Fruit fly (Drosophila melanogaster) whole organism, pupa: Measurements from ENCODE around the gene CG9922.

ENCODE experiments used
- CG10348 ChIP-seq: fragments of 200-800 bp; sonication (Bioruptor generic); IDR thresholded peaks from 2 replicates; pipeline ENCODE4 v1.3.6; 2022; ENCODE audit warnings: missing biosample characterization, missing genetic modification characterization
- CG12605 ChIP-seq: fragments of 200-800 bp; sonication (Bioruptor generic); IDR thresholded peaks from 2 replicates; pipeline ENCODE4 v1.3.6; 2022; ENCODE audit warnings: missing biosample characterization, missing genetic modification characterization
- CG13204 ChIP-seq: fragments of 200-800 bp; sonication (Bioruptor generic); optimal IDR thresholded peaks from 2 replicates; lab custom pipeline; 2018; ENCODE audit warnings: missing biosample characterization, mild to moderate bottlenecking, missing genetic modification characterization, moderate library complexity
- CG14655 ChIP-seq: fragments of 200-800 bp; sonication (Bioruptor generic); optimal IDR thresholded peaks from 3 replicates; lab custom pipeline; 2017; ENCODE audit warnings: mild to moderate bottlenecking, missing biosample characterization, missing genetic modification reagents, missing genetic modification characterization
- CG15710 ChIP-seq: fragments of 200-800 bp; sonication (Bioruptor generic); optimal IDR thresholded peaks from 2 replicates; lab custom pipeline; 2018; ENCODE audit warnings: missing biosample characterization, mild to moderate bottlenecking, missing genetic modification characterization, moderate library complexity
- CG17806 ChIP-seq: fragments of 200-800 bp; sonication (Bioruptor generic); optimal IDR thresholded peaks from 2 replicates; lab custom pipeline; 2018; ENCODE audit warnings: missing biosample characterization, mild to moderate bottlenecking, missing genetic modification characterization, moderate library complexity
- CG32121 ChIP-seq: fragments of 200-800 bp; sonication (Bioruptor generic); IDR thresholded peaks from 2 replicates; pipeline ENCODE4 v1.3.6; 2022; ENCODE audit warnings: missing biosample characterization, missing genetic modification characterization
- CG34367 ChIP-seq: fragments of 200-800 bp; sonication (Bioruptor generic); optimal IDR thresholded peaks from 2 replicates; lab custom pipeline; 2018; ENCODE audit warnings: missing biosample characterization, mild to moderate bottlenecking, missing genetic modification characterization
- CG4496 ChIP-seq: fragments of 200-800 bp; sonication (Bioruptor generic); IDR thresholded peaks from 3 replicates; pipeline ENCODE4 v1.3.6; 2022; ENCODE audit warnings: missing biosample characterization, missing genetic modification characterization
- CG8159 ChIP-seq: fragments of 200-800 bp; sonication (Bioruptor generic); optimal IDR thresholded peaks from 3 replicates; lab custom pipeline; 2018; ENCODE audit warnings: missing biosample characterization, mild to moderate bottlenecking, missing genetic modification characterization, moderate library complexity
- CG8301 ChIP-seq: fragments of 200-800 bp; sonication (Bioruptor generic); optimal IDR thresholded peaks from 2 replicates; lab custom pipeline; 2018; ENCODE audit warnings: missing biosample characterization, mild to moderate bottlenecking, missing genetic modification characterization
- CG9948 ChIP-seq: fragments of 200-800 bp; sonication (Bioruptor generic); optimal IDR thresholded peaks from 2 replicates; lab custom pipeline; 2018; ENCODE audit warnings: missing biosample characterization, mild to moderate bottlenecking, missing genetic modification characterization, moderate library complexity
- D1 ChIP-seq: fragments of 200-800 bp; sonication (Bioruptor generic); optimal IDR thresholded peaks from 2 replicates; lab custom pipeline; 2018; ENCODE audit warnings: missing biosample characterization, mild to moderate bottlenecking, missing genetic modification characterization, moderate library complexity
- EcR ChIP-seq: fragments of 200-800 bp; sonication (Bioruptor generic); optimal IDR thresholded peaks from 3 replicates; lab custom pipeline; 2019; ENCODE audit warnings: missing biosample characterization, missing genetic modification characterization, mild to moderate bottlenecking, moderate library complexity, missing genetic modification reagents
- Ets98B ChIP-seq: fragments of 200-800 bp; sonication (Bioruptor generic); IDR thresholded peaks from 2 replicates; pipeline ENCODE4 v1.3.6; 2022; ENCODE audit warnings: missing biosample characterization, missing genetic modification characterization
- Pif1A ChIP-seq: fragments of 200-800 bp; sonication (Bioruptor generic); optimal IDR thresholded peaks from 3 replicates; lab custom pipeline; 2016; ENCODE audit warnings: missing biosample characterization, missing genetic modification characterization
- Pif1B ChIP-seq: fragments of 200-800 bp; sonication (Bioruptor generic); optimal IDR thresholded peaks from 3 replicates; lab custom pipeline; 2016; ENCODE audit warnings: missing biosample characterization, missing genetic modification characterization
- Snoo ChIP-seq: fragments of 200-800 bp; sonication (Bioruptor generic); optimal IDR thresholded peaks from 3 replicates; lab custom pipeline; 2017; ENCODE audit warnings: missing biosample characterization, mild to moderate bottlenecking, missing genetic modification characterization, inconsistent platforms
- fd96Ca ChIP-seq: fragments of 200-800 bp; sonication (Bioruptor generic); IDR thresholded peaks from 3 replicates; pipeline ENCODE4 v1.3.6; 2022; ENCODE audit warnings: missing biosample characterization, missing genetic modification characterization
- gl ChIP-seq: fragments of 200-800 bp; sonication (Bioruptor generic); optimal IDR thresholded peaks from 2 replicates; lab custom pipeline; 2018; ENCODE audit warnings: missing biosample characterization, mild to moderate bottlenecking, missing genetic modification characterization
- rn ChIP-seq: fragments of 200-800 bp; sonication (Bioruptor generic); IDR thresholded peaks from 2 replicates; pipeline ENCODE4 v1.3.6; 2022; ENCODE audit warnings: missing biosample characterization, missing genetic modification characterization

CG9922 gene

DNA sequence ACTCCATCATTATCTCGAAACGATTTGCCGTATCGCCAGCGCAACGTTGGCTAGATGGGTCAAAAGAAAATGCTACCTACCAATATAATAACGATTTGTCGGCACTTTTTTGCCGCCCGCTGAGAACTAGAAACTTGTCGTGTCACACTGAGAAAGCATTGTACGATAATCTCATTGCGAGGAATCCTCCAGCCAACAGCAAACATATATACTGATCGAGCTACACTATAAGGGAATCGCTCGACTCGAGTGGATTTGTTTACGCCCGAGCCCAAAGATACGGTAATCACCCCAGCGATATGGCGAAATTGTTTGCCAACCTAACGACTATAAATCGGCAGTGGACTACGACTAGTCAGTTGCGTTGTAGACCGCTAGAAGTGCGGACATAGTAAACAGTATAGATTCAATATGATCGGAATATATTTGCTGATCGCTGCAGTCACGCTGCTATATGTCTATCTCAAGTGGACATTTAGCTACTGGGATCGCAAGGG lies 7.3 kb downstream of the CG9922 start, which contains the start of gene Cyp6d5:
Gene Cyp6d5 (plus strand): TSS at position 356 of the 497 bp plus-strand sequence.
- TF ChIP-seq CG32121 (GFP tag; lab: Robert Waterston, UW) (no peak), Pif1A (GFP tag; lab: Kevin White, UChicago) (no peak), CG9948 (no peak), CG4496 (GFP tag; lab: Robert Waterston, UW) (no peak), fd96Ca (GFP tag; lab: Robert Waterston, UW) (no peak), Snoo (tag; lab: Kevin White, UChicago) (no peak), rn (no peak), CG15710 (tag; lab: Kevin White, UChicago) (no peak), CG12605 (GFP tag; lab: Robert Waterston, UW) (no peak), CG10348 (GFP tag; lab: Robert Waterston, UW) (no peak), Ets98B (GFP tag; lab: Robert Waterston, UW) (no peak), CG13204 (GFP tag; lab: Kevin White, UChicago) (no peak), CG34367 (tag; lab: Kevin White, UChicago) (no peak), CG14655 (GFP tag; lab: Kevin White, UChicago) (no peak)

- TF ChIP-seq CG8159 (tag; lab: Kevin White, UChicago) (no peak), CG12605 (GFP tag; lab: Robert Waterston, UW) (no peak), Pif1A (GFP tag; lab: Kevin White, UChicago) (no peak), CG15710 (tag; lab: Kevin White, UChicago) (no peak), Pif1B (no peak), rn (no peak), D1 (tag; lab: Kevin White, UChicago) (no peak), CG9948 (no peak), CG8301 (tag; lab: Kevin White, UChicago) (no peak)
These were observed 8.0 kb downstream of the CG9922 start for dm6 chr3R:14028158-14028557.

DNA sequence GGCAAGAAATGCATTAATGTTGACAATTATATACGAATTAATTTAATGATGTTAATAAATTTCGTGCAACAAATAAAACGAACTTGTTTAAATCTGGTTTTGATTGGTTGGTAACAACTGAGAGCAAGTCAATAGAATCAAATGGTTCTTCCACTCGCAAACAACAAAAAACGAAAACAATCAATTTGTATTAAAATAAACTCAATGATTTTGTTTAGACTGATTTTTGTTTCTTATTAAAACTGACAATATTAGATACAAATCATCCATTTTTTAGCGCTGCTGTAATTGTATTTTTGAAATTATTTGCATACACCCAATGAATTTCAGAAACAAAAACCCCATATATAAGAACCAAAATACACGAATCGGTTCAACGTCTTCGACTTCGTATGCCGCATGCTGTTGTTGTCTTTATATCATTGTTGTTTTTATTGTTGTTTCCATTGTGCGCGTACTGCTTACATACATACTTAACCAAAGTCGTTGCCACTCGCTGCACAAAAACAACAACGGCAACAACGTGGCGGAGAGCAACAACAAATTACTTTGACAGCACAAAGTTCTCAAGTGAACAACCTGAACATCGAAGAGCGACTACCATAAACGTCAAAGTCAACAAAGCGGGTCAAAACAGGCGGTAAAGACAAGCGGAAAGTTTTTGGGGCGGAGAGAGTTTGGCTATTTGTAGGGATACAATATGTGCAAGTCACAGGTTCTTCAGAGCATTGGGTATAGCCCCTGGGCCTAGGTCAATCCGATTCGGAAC lies 9.1 kb downstream of the CG9922 start:
- TF ChIP-seq EcR (GFP tag; lab: Kevin White, UChicago), result peak; percentile 81
- no peak for TF ChIP-seq CG10348 (GFP tag; lab: Robert Waterston, UW)
- no peak for TF ChIP-seq CG8159 (tag; lab: Kevin White, UChicago)

- no peak for TF ChIP-seq CG14655 (GFP tag; lab: Kevin White, UChicago)
- TF ChIP-seq EcR (GFP tag; lab: Kevin White, UChicago), result peak; percentile 18
These were observed 9.8 kb downstream of the CG9922 start for dm6 chr3R:14026212-14026952.

DNA sequence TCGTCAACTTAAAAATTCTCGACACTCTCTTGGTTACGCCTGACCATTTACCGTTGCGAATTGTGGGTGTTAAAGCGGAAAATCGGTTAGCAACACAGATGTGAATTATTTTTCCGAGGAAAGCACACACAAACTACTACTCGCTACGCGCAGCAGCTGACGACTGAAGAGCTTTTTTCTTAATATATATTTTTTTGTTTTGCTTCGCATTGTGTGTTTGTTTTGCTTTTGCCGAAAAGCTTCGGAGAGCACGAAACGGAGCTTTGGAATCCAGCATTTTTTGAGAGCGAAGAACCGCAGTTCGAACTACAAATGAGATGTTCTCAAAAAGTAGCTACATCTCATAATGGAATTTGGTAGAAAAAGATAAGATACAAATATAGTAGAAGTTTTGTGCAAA lies 10.4 kb downstream of the CG9922 start:
- TF ChIP-seq CG8301 (tag; lab: Kevin White, UChicago) (peak; percentile 33), CG34367 (tag; lab: Kevin White, UChicago) (peak; percentile 65), CG12605 (GFP tag; lab: Robert Waterston, UW) (peak; percentile 94), fd96Ca (GFP tag; lab: Robert Waterston, UW) (no peak; the same call in 2 of the 3 replicates), CG32121 (GFP tag; lab: Robert Waterston, UW) (peak; percentile 69), Snoo (tag; lab: Kevin White, UChicago) (peak; percentile 20), Pif1A (GFP tag; lab: Kevin White, UChicago) (peak; percentile 67), Pif1B (peak; percentile 73), EcR (GFP tag; lab: Kevin White, UChicago) (no peak), CG17806 (tag; lab: Kevin White, UChicago) (peak; percentile 47), CG4496 (GFP tag; lab: Robert Waterston, UW) (peak; percentile 84), CG14655 (GFP tag; lab: Kevin White, UChicago) (peak; percentile 59), CG15710 (tag; lab: Kevin White, UChicago) (peak; percentile 55), D1 (tag; lab: Kevin White, UChicago) (no peak), CG13204 (GFP tag; lab: Kevin White, UChicago) (peak; percentile 73), Ets98B (GFP tag; lab: Robert Waterston, UW) (peak; percentile 86), gl (tag; lab: Kevin White, UChicago) (peak; percentile 85), rn (no peak), CG8159 (tag; lab: Kevin White, UChicago) (peak; percentile 36), CG10348 (GFP tag; lab: Robert Waterston, UW) (no peak)

DNA sequence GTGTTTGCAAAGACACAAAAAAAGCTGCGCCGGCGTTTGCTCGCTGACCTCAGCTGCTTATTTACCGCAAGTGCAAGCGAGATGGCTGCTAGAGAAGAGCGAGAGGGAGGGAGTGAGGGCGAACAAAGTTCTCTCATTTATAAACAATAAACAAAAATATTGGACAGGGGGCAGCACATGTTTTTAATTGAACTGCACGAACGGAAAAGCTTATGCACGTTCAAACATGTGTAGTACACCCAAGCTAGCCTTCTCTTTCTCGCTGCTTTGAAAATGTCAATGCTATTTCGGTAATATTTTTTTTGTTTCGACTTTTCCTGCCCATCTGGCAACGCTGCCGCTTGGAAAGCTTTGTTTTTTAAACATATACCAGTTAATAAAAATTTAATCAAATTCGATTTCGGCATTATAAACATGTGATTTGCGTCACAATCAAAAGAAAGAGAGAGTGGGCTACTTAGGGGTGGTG lies 11.2 kb downstream of the CG9922 start:
- TF ChIP-seq CG8301 (tag; lab: Kevin White, UChicago) (peak; percentile 17), CG4496 (GFP tag; lab: Robert Waterston, UW) (peak; percentile 73), rn (no peak), CG13204 (GFP tag; lab: Kevin White, UChicago) (peak; percentile 68), Ets98B (GFP tag; lab: Robert Waterston, UW) (peak; percentile 70), CG8159 (tag; lab: Kevin White, UChicago) (peak; percentile 34), CG15710 (tag; lab: Kevin White, UChicago) (peak; percentile 32), gl (tag; lab: Kevin White, UChicago) (peak; percentile 81), CG12605 (GFP tag; lab: Robert Waterston, UW) (peak; percentile 76), Pif1B (peak; percentile 63), CG32121 (GFP tag; lab: Robert Waterston, UW) (peak; percentile 61; the same call in 1 of the 2 replicates), Snoo (tag; lab: Kevin White, UChicago) (peak; percentile 60), Pif1A (GFP tag; lab: Kevin White, UChicago) (peak; percentile 72), CG17806 (tag; lab: Kevin White, UChicago) (peak; percentile 31), D1 (tag; lab: Kevin White, UChicago) (no peak), EcR (GFP tag; lab: Kevin White, UChicago) (peak; percentile 75), CG34367 (tag; lab: Kevin White, UChicago) (peak; percentile 35), CG14655 (GFP tag; lab: Kevin White, UChicago) (peak; percentile 59), CG9948 (no peak), CG10348 (GFP tag; lab: Robert Waterston, UW) (no peak), fd96Ca (GFP tag; lab: Robert Waterston, UW) (no peak; the same call in 2 of the 3 replicates)
